Fruit fly (Drosophila melanogaster) whole organism, prepupa: ENCODE data around the gene Chpf.

Experiments
- CG10631 ChIP-seq: fragments of 200-800 bp; sonication (Bioruptor generic); optimal IDR thresholded peaks from 2 replicates; lab custom pipeline; 2016; ENCODE audit warnings: missing biosample characterization, missing genetic modification characterization
- CG10669 ChIP-seq: fragments of 200-800 bp; sonication (Bioruptor generic); optimal IDR thresholded peaks from 3 replicates; lab custom pipeline; 2018; ENCODE audit warnings: missing biosample characterization, mild to moderate bottlenecking, missing genetic modification characterization, moderate library complexity
- CG11762 ChIP-seq: fragments of 200-800 bp; sonication (Bioruptor generic); optimal IDR thresholded peaks from 3 replicates; lab custom pipeline; 2016; ENCODE audit warnings: missing biosample characterization, missing genetic modification characterization; ENCODE audit not compliant: insufficient read depth
- CG11902 ChIP-seq: fragments of 200-800 bp; sonication (Bioruptor generic); optimal IDR thresholded peaks from 3 replicates; lab custom pipeline; 2016; ENCODE audit warnings: missing biosample characterization, missing genetic modification characterization
- CG1621 ChIP-seq: fragments of 200-800 bp; sonication (Bioruptor generic); optimal IDR thresholded peaks from 3 replicates; lab custom pipeline; 2018; ENCODE audit warnings: missing biosample characterization, mild to moderate bottlenecking, missing genetic modification characterization
- CG16779 ChIP-seq: fragments of 200-800 bp; sonication (Bioruptor generic); optimal IDR thresholded peaks from 3 replicates; lab custom pipeline; 2017; ENCODE audit warnings: missing biosample characterization, mild to moderate bottlenecking, missing genetic modification characterization
- CG3032 ChIP-seq: fragments of 200-800 bp; optimal IDR thresholded peaks from 2 replicates; lab custom pipeline; 2019; ENCODE audit warnings: missing biosample characterization, mild to moderate bottlenecking, missing genetic modification characterization, moderate library complexity
- CG31627 ChIP-seq: fragments of 200-800 bp; sonication (Bioruptor generic); optimal IDR thresholded peaks from 3 replicates; lab custom pipeline; 2016; ENCODE audit warnings: missing biosample characterization, missing genetic modification characterization
- CG32006 ChIP-seq: fragments of 200-800 bp; sonication (Bioruptor generic); optimal IDR thresholded peaks from 3 replicates; lab custom pipeline; 2017; ENCODE audit warnings: missing biosample characterization, mild to moderate bottlenecking, missing genetic modification characterization
- CG34406 ChIP-seq: fragments of 200-800 bp; sonication (Bioruptor generic); optimal IDR thresholded peaks from 3 replicates; lab custom pipeline; 2016; ENCODE audit warnings: missing biosample characterization, missing genetic modification characterization
- CG3919 ChIP-seq: fragments of 200-800 bp; sonication (Bioruptor generic); optimal IDR thresholded peaks from 3 replicates; lab custom pipeline; 2016; ENCODE audit warnings: missing biosample characterization, missing genetic modification characterization
- CG6163 ChIP-seq: fragments of 200-800 bp; sonication (Bioruptor generic); IDR thresholded peaks from 3 replicates; pipeline ENCODE4 v1.3.6; 2022; ENCODE audit warnings: missing biosample characterization, missing genetic modification characterization
- CG6792 ChIP-seq: fragments of 200-800 bp; sonication (Bioruptor generic); optimal IDR thresholded peaks from 3 replicates; lab custom pipeline; 2016; ENCODE audit warnings: missing biosample characterization, missing genetic modification characterization
- CG6854 ChIP-seq: fragments of 200-800 bp; sonication (Bioruptor generic); optimal IDR thresholded peaks from 2 replicates; lab custom pipeline; 2017; ENCODE audit warnings: missing biosample characterization, mild to moderate bottlenecking, missing genetic modification characterization
- CG8119 ChIP-seq: fragments of 200-800 bp; sonication (Bioruptor generic); IDR thresholded peaks from 3 replicates; pipeline ENCODE4 v1.3.6; 2022; ENCODE audit warnings: missing biosample characterization, missing genetic modification characterization
- CG8632 ChIP-seq: fragments of 200-800 bp; sonication (Bioruptor generic); optimal IDR thresholded peaks from 3 replicates; lab custom pipeline; 2016; ENCODE audit warnings: missing biosample characterization, missing genetic modification characterization
- CG9139 ChIP-seq: fragments of 200-800 bp; sonication (Bioruptor generic); optimal IDR thresholded peaks from 3 replicates; lab custom pipeline; 2017; ENCODE audit warnings: missing biosample characterization, mild to moderate bottlenecking, missing genetic modification characterization
- Eip75B ChIP-seq: fragments of 200-800 bp; sonication (Bioruptor generic); optimal IDR thresholded peaks from 3 replicates; lab custom pipeline; 2016; ENCODE audit warnings: missing biosample characterization, missing genetic modification characterization
- Eip78C ChIP-seq: fragments of 200-800 bp; sonication (Bioruptor generic); peaks from one replicate; lab custom pipeline; 2016; ENCODE audit warnings: missing biosample characterization, missing genetic modification characterization
- Eip93F ChIP-seq: fragments of 200-800 bp; sonication (Bioruptor generic); optimal IDR thresholded peaks from 2 replicates; lab custom pipeline; 2016; ENCODE audit warnings: missing biosample characterization, mild to moderate bottlenecking, missing genetic modification characterization
- Ets21C ChIP-seq: fragments of 200-800 bp; sonication (Bioruptor generic); optimal IDR thresholded peaks from 3 replicates; lab custom pipeline; 2016; ENCODE audit warnings: missing biosample characterization, missing genetic modification characterization
- Ets96B ChIP-seq: fragments of 200-800 bp; optimal IDR thresholded peaks from 2 replicates; lab custom pipeline; 2019; ENCODE audit warnings: missing biosample characterization, mild to moderate bottlenecking, missing genetic modification characterization, moderate library complexity
- Gug ChIP-seq: fragments of 200-800 bp; sonication (Bioruptor generic); IDR thresholded peaks from 2 replicates; pipeline ENCODE4 v1.3.6; 2022; ENCODE audit warnings: missing biosample characterization, missing genetic modification characterization
- Hr38 ChIP-seq: sonication (Bioruptor generic); optimal IDR thresholded peaks from 2 replicates; lab custom pipeline; 2016; ENCODE audit warnings: missing biosample characterization, missing genetic modification characterization
- Hr4 ChIP-seq: fragments of 200-800 bp; sonication (Bioruptor generic); optimal IDR thresholded peaks from 3 replicates; lab custom pipeline; 2016; ENCODE audit warnings: missing biosample characterization, missing genetic modification characterization
- Lpt ChIP-seq: fragments of 200-800 bp; sonication (Bioruptor generic); optimal IDR thresholded peaks from 3 replicates; lab custom pipeline; 2016; ENCODE audit warnings: missing biosample characterization, missing genetic modification characterization
- Met ChIP-seq: fragments of 200-800 bp; sonication (Bioruptor generic); optimal IDR thresholded peaks from 3 replicates; lab custom pipeline; 2016; ENCODE audit warnings: missing biosample characterization, missing genetic modification characterization
- OdsH ChIP-seq: fragments of 200-800 bp; sonication (Bioruptor generic); optimal IDR thresholded peaks from 3 replicates; lab custom pipeline; 2016; ENCODE audit warnings: missing biosample characterization, missing genetic modification characterization
- Smox ChIP-seq: fragments of 200-800 bp; sonication (Bioruptor generic); optimal IDR thresholded peaks from 3 replicates; lab custom pipeline; 2016; ENCODE audit warnings: missing biosample characterization, missing genetic modification characterization
- Sox102F ChIP-seq: fragments of 200-800 bp; sonication (Bioruptor generic); optimal IDR thresholded peaks from 2 replicates; lab custom pipeline; 2016; ENCODE audit warnings: missing biosample characterization, mild to moderate bottlenecking, missing genetic modification characterization
- Sox14 ChIP-seq: fragments of 200-800 bp; sonication (Bioruptor generic); optimal IDR thresholded peaks from 3 replicates; lab custom pipeline; 2016; ENCODE audit warnings: missing biosample characterization, missing genetic modification characterization
- Sox15 ChIP-seq: fragments of 200-800 bp; sonication (Bioruptor generic); optimal IDR thresholded peaks from 3 replicates; lab custom pipeline; 2016; ENCODE audit warnings: missing biosample characterization, missing genetic modification characterization
- achi ChIP-seq: fragments of 200-800 bp; sonication (Bioruptor generic); optimal IDR thresholded peaks from 3 replicates; lab custom pipeline; 2016; ENCODE audit warnings: missing biosample characterization, missing genetic modification characterization
- cyc ChIP-seq: fragments of 200-800 bp; sonication (Bioruptor generic); optimal IDR thresholded peaks from 3 replicates; lab custom pipeline; 2016; ENCODE audit warnings: missing biosample characterization, missing genetic modification characterization
- eg ChIP-seq: fragments of 200-800 bp; sonication (Bioruptor generic); IDR thresholded peaks from 3 replicates; pipeline ENCODE4 v1.3.6; 2022; ENCODE audit warnings: missing biosample characterization, missing genetic modification characterization
- esn ChIP-seq: fragments of 200-800 bp; sonication (Bioruptor generic); optimal IDR thresholded peaks from 2 replicates; lab custom pipeline; 2016; ENCODE audit warnings: missing biosample characterization, mild to moderate bottlenecking, missing genetic modification characterization, moderate library complexity
- fd59A ChIP-seq: fragments of 200-800 bp; sonication (Bioruptor generic); optimal IDR thresholded peaks from 2 replicates; lab custom pipeline; 2017; ENCODE audit warnings: missing biosample characterization, mild to moderate bottlenecking, missing genetic modification characterization, missing genetic modification reagents
- fkh ChIP-seq: fragments of 200-800 bp; sonication (Bioruptor generic); optimal IDR thresholded peaks from 3 replicates; lab custom pipeline; 2017; ENCODE audit warnings: missing biosample characterization, mild to moderate bottlenecking, missing genetic modification characterization, moderate library complexity
- lz ChIP-seq: fragments of 200-800 bp; sonication (Bioruptor generic); optimal IDR thresholded peaks from 3 replicates; lab custom pipeline; 2016; ENCODE audit warnings: missing biosample characterization, missing genetic modification characterization
- salr ChIP-seq, 2 experiments: fragments of 200-800 bp; sonication (Bioruptor generic); optimal IDR thresholded peaks; 3 replicates each; lab custom pipeline; 2016 to 2018; ENCODE audit warnings: missing biosample characterization in 2 of 2, missing genetic modification characterization in 2 of 2, mild to moderate bottlenecking in 1 of 2
- ss ChIP-seq, 2 experiments: fragments of 200-800 bp; sonication (Bioruptor generic); optimal IDR thresholded peaks; 2 replicates in 1 of 2; 3 replicates in 1 of 2; lab custom pipeline; 2017 to 2018; ENCODE audit warnings: mild to moderate bottlenecking in 2 of 2, missing biosample characterization in 2 of 2, missing genetic modification characterization in 2 of 2, moderate library complexity in 1 of 2
- svp ChIP-seq: fragments of 200-800 bp; sonication (Bioruptor generic); peaks from one replicate; lab custom pipeline; 2016; ENCODE audit warnings: missing biosample characterization, missing genetic modification characterization
- topi ChIP-seq: fragments of 200-800 bp; sonication (Bioruptor generic); optimal IDR thresholded peaks from 3 replicates; lab custom pipeline; 2016; ENCODE audit warnings: missing biosample characterization, missing genetic modification characterization
- vri ChIP-seq: fragments of 200-800 bp; sonication (Bioruptor generic); optimal IDR thresholded peaks from 3 replicates; lab custom pipeline; 2016; ENCODE audit warnings: missing biosample characterization, mild to moderate bottlenecking, missing genetic modification characterization

Gene Chpf

dm6 chrX:13112238-13112829, at the start of gene Chpf:
Gene Chpf, minus strand, starts transcription at chrX:13112462.
- TF ChIP-seq Met (GFP tag; lab: Kevin White, UChicago), result peak; percentile 33
- TF ChIP-seq Ets21C, result no peak
- TF ChIP-seq CG11902 (GFP tag; lab: Kevin White, UChicago), result no peak
- no peak for TF ChIP-seq CG31627
- TF ChIP-seq CG16779 (tag; lab: Kevin White, UChicago), result no peak
- peak; percentile 57; the same call in 1 of the 3 replicates for TF ChIP-seq CG6163
- no peak for TF ChIP-seq CG10631 (GFP tag; lab: Kevin White, UChicago)
- no peak for TF ChIP-seq CG11762 (GFP tag; lab: Kevin White, UChicago)
- TF ChIP-seq svp, result peak; percentile 70
- TF ChIP-seq CG9139, result no peak
- TF ChIP-seq Sox102F (GFP tag; lab: Kevin White, UChicago), result no peak
- peak; percentile 24 for TF ChIP-seq CG32006 (GFP tag; lab: Kevin White, UChicago)
- TF ChIP-seq CG8119 (GFP tag; lab: Robert Waterston, UW), result no peak
- peak; percentile 23 for TF ChIP-seq esn (GFP tag; lab: Kevin White, UChicago)
- TF ChIP-seq fkh, result peak; percentile 73
- TF ChIP-seq achi (GFP tag; lab: Kevin White, UChicago), result no peak
- TF ChIP-seq CG3919 (GFP tag; lab: Kevin White, UChicago), result no peak
- TF ChIP-seq ss (GFP tag; optimal IDR thresholded peaks at IDR 0.05; lab: Kevin White, UChicago), result peak in 1 of 2 experiments; percentile 20
- TF ChIP-seq lz, result no peak
- no peak for TF ChIP-seq Lpt (GFP tag; lab: Kevin White, UChicago)
- no peak for TF ChIP-seq Hr4 (GFP tag; lab: Kevin White, UChicago)
- TF ChIP-seq CG10669 (GFP tag; lab: Kevin White, UChicago), result no peak
- no peak for TF ChIP-seq cyc (GFP tag; lab: Kevin White, UChicago)
- TF ChIP-seq salr (GFP tag; optimal IDR thresholded peaks at IDR 0.05; lab: Kevin White, UChicago), result no peak
- no peak for TF ChIP-seq CG6792 (GFP tag; lab: Kevin White, UChicago)
- TF ChIP-seq Hr38 (GFP tag; lab: Kevin White, UChicago), result no peak
- no peak for TF ChIP-seq Sox14 (GFP tag; lab: Kevin White, UChicago)
- no peak for TF ChIP-seq Gug (GFP tag; lab: Robert Waterston, UW)
- TF ChIP-seq CG3032 (tag; lab: Kevin White, UChicago), result no peak
- peak; percentile 60; the same call in 1 of the 3 replicates for TF ChIP-seq eg (GFP tag; lab: Robert Waterston, UW)
- no peak for TF ChIP-seq Ets96B (tag; lab: Kevin White, UChicago)
- no peak for TF ChIP-seq OdsH (GFP tag; lab: Kevin White, UChicago)
- no peak for TF ChIP-seq CG34406 (GFP tag; lab: Kevin White, UChicago)
- no peak for TF ChIP-seq Smox (GFP tag; lab: Kevin White, UChicago)
- TF ChIP-seq Eip78C, result no peak
- no peak for TF ChIP-seq CG1621
- peak; percentile 7 for TF ChIP-seq topi (GFP tag; lab: Kevin White, UChicago)
- TF ChIP-seq Eip75B (GFP tag; lab: Kevin White, UChicago), result peak; percentile 7
- TF ChIP-seq vri (GFP tag; lab: Kevin White, UChicago), result peak; percentile 33
- no peak for TF ChIP-seq CG8632 (GFP tag; lab: Kevin White, UChicago)
- TF ChIP-seq CG6854 (GFP tag; lab: Kevin White, UChicago), result no peak
- no peak for TF ChIP-seq fd59A (GFP tag; lab: Kevin White, UChicago)
- peak; percentile 0 for TF ChIP-seq Eip93F (GFP tag; lab: Kevin White, UChicago)
- TF ChIP-seq Sox15 (GFP tag; lab: Kevin White, UChicago), result no peak
- TF ChIP-seq, all 60 proteins: peak for 12
